Worm (Caenorhabditis elegans) whole organism, early embryonic: ENCODE measurements around the gene fipr-21.

Source experiments
- B0310.2 ChIP-seq: sonication (generic microtip); optimal IDR thresholded peaks from 2 replicates; lab custom pipeline; 2016; ENCODE audit warnings: mild to moderate bottlenecking, missing genetic modification characterization, missing compliant biosample characterization
- aly-1 ChIP-seq: sonication (generic microtip); optimal IDR thresholded peaks from 2 replicates; lab custom pipeline; 2016; ENCODE audit warnings: missing genetic modification characterization, missing compliant biosample characterization
- ama-1 ChIP-seq: fragments of 150-350 bp; optimal IDR thresholded peaks from 2 replicates; lab custom pipeline; 2014
- ceh-36 ChIP-seq: sonication (generic microtip); optimal IDR thresholded peaks from 2 replicates; lab custom pipeline; 2016; ENCODE audit warnings: missing genetic modification characterization, inconsistent platforms, missing compliant biosample characterization
- flt-1 ChIP-seq: fragments of 200-800 bp; sonication (Bioruptor generic); IDR thresholded peaks from 2 replicates; pipeline ENCODE4 v1.3.6; 2022; ENCODE audit warnings: missing genetic modification characterization, missing compliant biosample characterization
- hmbx-1 ChIP-seq: sonication (generic microtip); optimal IDR thresholded peaks from 2 replicates; lab custom pipeline; 2016; ENCODE audit warnings: mild to moderate bottlenecking, missing genetic modification characterization, missing compliant biosample characterization
- hmg-4 ChIP-seq: fragments of 200-800 bp; sonication (Bioruptor generic); optimal IDR thresholded peaks from 2 replicates; lab custom pipeline; 2018; ENCODE audit warnings: mild to moderate bottlenecking, missing genetic modification characterization, missing compliant biosample characterization
- hnd-1 ChIP-seq: sonication (generic microtip); optimal IDR thresholded peaks from 2 replicates; lab custom pipeline; 2016; ENCODE audit warnings: missing genetic modification characterization, missing compliant biosample characterization
- scrt-1 ChIP-seq: fragments of 200-800 bp; sonication (Bioruptor generic); IDR thresholded peaks from 2 replicates; pipeline ENCODE4 v1.3.6; 2022; ENCODE audit warnings: missing genetic modification characterization, missing compliant biosample characterization
- sea-1 ChIP-seq: fragments of 200-800 bp; sonication (Bioruptor generic); conservative IDR thresholded peaks from 2 replicates; pipeline ENCODE4 v1.3.6; 2022; ENCODE audit warnings: missing genetic modification characterization, missing compliant biosample characterization
- tbx-11 ChIP-seq: fragments of 200-800 bp; sonication (Bioruptor generic); IDR thresholded peaks from 2 replicates; pipeline ENCODE4 v1.3.6; 2022; ENCODE audit warnings: missing genetic modification characterization, missing compliant biosample characterization
- tbx-37 ChIP-seq: fragments of 200-800 bp; sonication (Bioruptor generic); conservative IDR thresholded peaks from 2 replicates; pipeline ENCODE4 v1.3.6; 2022; ENCODE audit warnings: missing genetic modification reagents, missing genetic modification characterization, missing compliant biosample characterization
- tra-4 ChIP-seq: sonication (generic microtip); optimal IDR thresholded peaks from 2 replicates; lab custom pipeline; 2017; ENCODE audit warnings: missing genetic modification characterization, missing compliant biosample characterization

DNA sequence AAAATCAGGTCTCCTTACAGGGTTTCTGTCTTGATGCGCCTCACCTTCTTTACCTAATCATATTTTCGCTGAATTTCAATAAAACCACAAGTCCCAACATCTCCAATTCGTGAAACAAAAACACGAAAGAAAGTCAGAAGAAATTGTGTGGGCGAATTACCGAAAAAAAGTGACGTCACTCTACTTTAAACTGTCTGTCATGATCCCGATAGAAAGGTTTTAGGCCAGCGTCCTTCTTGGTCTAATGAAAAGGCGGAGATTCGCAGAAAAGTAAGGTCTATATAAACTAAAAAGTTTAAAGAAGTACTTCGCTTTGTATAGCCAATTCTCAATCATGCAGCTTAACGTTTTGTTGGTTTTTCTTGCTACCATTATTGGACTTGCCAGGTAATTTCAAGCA is 2.0 kb downstream of the fipr-21 start, which contains the start of gene cnc-8:
- TF ChIP-seq ama-1 (lab: Kevin White, UChicago) (no peak), ceh-36 (tag; lab: Kevin White, UChicago) (no peak), hmg-4 (GFP tag; lab: Kevin White, UChicago) (no peak), sea-1 (GFP tag; lab: Robert Waterston, UW) (no peak), tra-4 (no peak), tbx-11 (no peak), hnd-1 (tag; lab: Kevin White, UChicago) (no peak), B0310.2 (tag; lab: Kevin White, UChicago) (no peak), flt-1 (GFP tag; lab: Robert Waterston, UW) (no peak), tbx-37 (no peak), hmbx-1 (tag; lab: Kevin White, UChicago) (no peak), aly-1 (tag; lab: Kevin White, UChicago) (no peak), scrt-1 (GFP tag; lab: Robert Waterston, UW) (no peak)
